Fruit fly (Drosophila melanogaster) whole organism, wandering third instar larva: ENCODE results near the gene Lectin-galC1.

Source experiments
- Abd-B ChIP-seq: fragments of >200 bp; optimal IDR thresholded peaks from 2 replicates; lab custom pipeline; 2017; ENCODE audit warnings: missing biosample characterization, missing genetic modification characterization
- CG32264 ChIP-seq: fragments of 200-800 bp; sonication (Bioruptor generic); optimal IDR thresholded peaks from 2 replicates; lab custom pipeline; 2016; ENCODE audit warnings: missing biosample characterization, missing genetic modification characterization
- CG9705 ChIP-seq: fragments of 200-800 bp; sonication (Bioruptor generic); optimal IDR thresholded peaks from 2 replicates; lab custom pipeline; 2018; ENCODE audit warnings: missing biosample characterization, mild to moderate bottlenecking, missing genetic modification characterization
- CrebA ChIP-seq: fragments of 200-800 bp; sonication (Bioruptor generic); optimal IDR thresholded peaks from 2 replicates; lab custom pipeline; 2016; ENCODE audit warnings: missing biosample characterization, mild to moderate bottlenecking, missing genetic modification characterization, borderline replicate concordance
- Dfd ChIP-seq: fragments of >200 bp; optimal IDR thresholded peaks from 2 replicates; lab custom pipeline; 2017; ENCODE audit warnings: missing biosample characterization, missing genetic modification characterization
- Dif ChIP-seq: fragments of 200-275, 200-300 bp; sonication (Bioruptor generic); optimal IDR thresholded peaks from 2 replicates; lab custom pipeline; 2018; ENCODE audit warnings: missing biosample characterization, missing genetic modification characterization; ENCODE audit not compliant: partially characterized antibody
- GATAd ChIP-seq: sonication (Bioruptor generic); optimal IDR thresholded peaks from 2 replicates; lab custom pipeline; 2016; ENCODE audit warnings: missing biosample characterization, missing genetic modification characterization
- HLH106 ChIP-seq: fragments of 200-800 bp; optimal IDR thresholded peaks from 3 replicates; lab custom pipeline; 2019; ENCODE audit warnings: missing biosample characterization, mild to moderate bottlenecking, missing genetic modification characterization, moderate library complexity
- Hnf4 ChIP-seq: fragments of 200-800 bp; sonication (Bioruptor generic); optimal IDR thresholded peaks from 2 replicates; lab custom pipeline; 2016; ENCODE audit warnings: missing biosample characterization, mild to moderate bottlenecking, missing genetic modification characterization
- Hr78 ChIP-seq: fragments of >200 bp; optimal IDR thresholded peaks from 2 replicates; lab custom pipeline; 2017; ENCODE audit warnings: missing biosample characterization, missing genetic modification characterization
- Hr83 ChIP-seq: fragments of 200-300 bp; sonication (Bioruptor generic); optimal IDR thresholded peaks from 2 replicates; lab custom pipeline; 2016; ENCODE audit warnings: missing biosample characterization, mild to moderate bottlenecking, missing genetic modification characterization, moderate library complexity; ENCODE audit not compliant: poor library complexity, severe bottlenecking
- Jra ChIP-seq: sonication (Bioruptor generic); optimal IDR thresholded peaks from 2 replicates; lab custom pipeline; 2016; ENCODE audit warnings: missing biosample characterization, missing genetic modification characterization
- Mio ChIP-seq: sonication (Bioruptor generic); optimal IDR thresholded peaks from 2 replicates; lab custom pipeline; 2016; ENCODE audit warnings: missing biosample characterization, missing genetic modification characterization
- Myc ChIP-seq: fragments of >200 bp; optimal IDR thresholded peaks from 2 replicates; lab custom pipeline; 2017
- N ChIP-seq: fragments of >200 bp; optimal IDR thresholded peaks from 2 replicates; lab custom pipeline; 2018; ENCODE audit warnings: missing biosample characterization, missing external identifiers, missing genetic modification characterization
- OdsH ChIP-seq: fragments of 200-800 bp; sonication (Bioruptor generic); optimal IDR thresholded peaks from 2 replicates; lab custom pipeline; 2016; ENCODE audit warnings: missing biosample characterization, mild to moderate bottlenecking, missing genetic modification characterization
- Rel ChIP-seq, 2 experiments: fragments of 200-800 bp; sonication (Bioruptor generic) in 1 of 2; optimal IDR thresholded peaks; 2 replicates in 1 of 2; 3 replicates in 1 of 2; lab custom pipeline; 2016 to 2019; ENCODE audit warnings: mild to moderate bottlenecking in 2 of 2, missing biosample characterization in 2 of 2, missing genetic modification characterization in 2 of 2, moderate library complexity in 1 of 2
- Sp1 ChIP-seq: fragments of 200-800 bp; sonication (Bioruptor generic); optimal IDR thresholded peaks from 3 replicates; lab custom pipeline; 2019; ENCODE audit warnings: missing biosample characterization, mild to moderate bottlenecking, missing genetic modification characterization, moderate library complexity
- Vsx2 ChIP-seq: fragments of 200-300, 225-300 bp; sonication (Bioruptor generic); optimal IDR thresholded peaks from 2 replicates; lab custom pipeline; 2018; ENCODE audit warnings: missing biosample characterization, missing genetic modification characterization; ENCODE audit not compliant: partially characterized antibody
- br ChIP-seq: fragments of 200-800 bp; sonication (Bioruptor generic); optimal IDR thresholded peaks from 2 replicates; lab custom pipeline; 2016; ENCODE audit warnings: missing biosample characterization, missing genetic modification characterization
- brk ChIP-seq: fragments of 200-800 bp; sonication (Bioruptor generic); optimal IDR thresholded peaks from 2 replicates; lab custom pipeline; 2016; ENCODE audit warnings: missing biosample characterization, mild to moderate bottlenecking, missing genetic modification characterization
- dl ChIP-seq, 2 experiments: fragments of 175-275, 200-275 bp in 1 of 2; fragments of 200-275 bp in 1 of 2; sonication (Bioruptor generic); optimal IDR thresholded peaks; lab custom pipeline; 2018; ENCODE audit warnings: mild to moderate bottlenecking in 2 of 2, missing biosample characterization in 2 of 2, missing genetic modification characterization in 2 of 2, moderate library complexity in 2 of 2; ENCODE audit not compliant: partially characterized antibody in 2 of 2, insufficient read depth in 1 of 2
- dmrt93B ChIP-seq: fragments of 200-800 bp; sonication (Bioruptor generic); optimal IDR thresholded peaks from 2 replicates; lab custom pipeline; 2018; ENCODE audit warnings: missing biosample characterization, mild to moderate bottlenecking, missing genetic modification characterization
- dsf ChIP-seq: sonication (Bioruptor generic); optimal IDR thresholded peaks from 2 replicates; lab custom pipeline; 2016; ENCODE audit warnings: missing biosample characterization, missing genetic modification characterization, borderline replicate concordance
- ey ChIP-seq: fragments of 200-800 bp; sonication (Bioruptor generic); optimal IDR thresholded peaks from 2 replicates; lab custom pipeline; 2016; ENCODE audit warnings: missing biosample characterization, missing genetic modification characterization
- foxo ChIP-seq, 2 experiments: fragments of 200-800 bp; sonication (Bioruptor generic); optimal IDR thresholded peaks; 2 replicates in 1 of 2; 3 replicates in 1 of 2; lab custom pipeline; 2016 to 2017; ENCODE audit warnings: missing biosample characterization in 2 of 2, missing genetic modification characterization in 2 of 2
- fru ChIP-seq: fragments of 200-800 bp; sonication (Bioruptor generic); optimal IDR thresholded peaks from 3 replicates; lab custom pipeline; 2016; ENCODE audit warnings: missing biosample characterization, mild to moderate bottlenecking, missing genetic modification characterization
- h ChIP-seq: fragments of 200-800 bp; sonication (Bioruptor generic); optimal IDR thresholded peaks from 3 replicates; lab custom pipeline; 2016; ENCODE audit warnings: missing biosample characterization, mild to moderate bottlenecking, missing genetic modification characterization
- jim ChIP-seq: fragments of 175-275, 200-325 bp; sonication (Bioruptor generic); optimal IDR thresholded peaks from 2 replicates; lab custom pipeline; 2016; ENCODE audit warnings: missing biosample characterization, mild to moderate bottlenecking, missing genetic modification characterization
- lola ChIP-seq: fragments of >200 bp; optimal IDR thresholded peaks from 2 replicates; lab custom pipeline; 2017; ENCODE audit warnings: missing biosample characterization, missing genetic modification characterization
- pan ChIP-seq: fragments of >200 bp; optimal IDR thresholded peaks from 2 replicates; lab custom pipeline; 2017
- psq ChIP-seq: fragments of 200-800 bp; sonication (Bioruptor generic); optimal IDR thresholded peaks from 3 replicates; lab custom pipeline; 2017; ENCODE audit warnings: missing biosample characterization, mild to moderate bottlenecking, missing genetic modification characterization, moderate library complexity
- rgr ChIP-seq: fragments of 200-800 bp; sonication (Bioruptor generic); optimal IDR thresholded peaks from 3 replicates; lab custom pipeline; 2016; ENCODE audit warnings: missing biosample characterization, mild to moderate bottlenecking, missing genetic modification characterization
- sage ChIP-seq: fragments of 200-800 bp; sonication (Bioruptor generic); optimal IDR thresholded peaks from 2 replicates; lab custom pipeline; 2016; ENCODE audit warnings: missing biosample characterization, mild to moderate bottlenecking, missing genetic modification characterization
- sv ChIP-seq: fragments of 200-800 bp; sonication (Bioruptor generic); optimal IDR thresholded peaks from 3 replicates; lab custom pipeline; 2016; ENCODE audit warnings: missing biosample characterization, missing genetic modification characterization
- tai ChIP-seq: sonication (Bioruptor generic); optimal IDR thresholded peaks from 2 replicates; lab custom pipeline; 2016; ENCODE audit warnings: missing biosample characterization, missing genetic modification characterization
- usp ChIP-seq: fragments of >200 bp; optimal IDR thresholded peaks from 2 replicates; lab custom pipeline; 2017; ENCODE audit warnings: missing biosample characterization, missing genetic modification characterization
- woc ChIP-seq: sonication (Bioruptor generic); optimal IDR thresholded peaks from 2 replicates; lab custom pipeline; 2016; ENCODE audit warnings: missing biosample characterization, mild to moderate bottlenecking, missing genetic modification characterization

Lectin-galC1 gene

DNA sequence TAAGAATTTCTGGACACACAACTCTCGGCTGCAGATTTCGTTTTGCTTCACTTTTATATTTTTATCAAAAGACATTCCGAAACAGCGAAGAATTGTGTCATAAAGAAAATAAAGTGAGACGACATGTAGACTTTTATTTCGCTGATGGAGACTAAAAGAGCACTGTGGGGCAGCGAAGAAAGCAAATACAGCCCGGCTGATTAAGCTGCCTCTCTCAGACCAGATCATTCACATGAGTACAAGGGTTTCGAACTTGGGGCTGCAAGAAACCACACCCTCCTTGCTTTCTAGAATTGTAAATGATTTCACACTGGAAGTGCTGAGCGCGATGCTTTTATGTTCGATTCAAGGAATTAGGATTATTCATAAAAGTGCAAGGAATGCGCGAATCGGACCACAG is 7.9 kb downstream of the Lectin-galC1 start:
- TF ChIP-seq HLH106 (no peak), dmrt93B (no peak), Hr83 (GFP tag; lab: Kevin White, UChicago) (peak; percentile 28), tai (GFP tag; lab: Kevin White, UChicago) (no peak), Jra (no peak), Abd-B (no peak), brk (GFP tag; lab: Kevin White, UChicago) (no peak), pan (lab: Kevin White, UChicago) (no peak), h (GFP tag; lab: Kevin White, UChicago) (peak; percentile 5), psq (GFP tag; lab: Kevin White, UChicago) (no peak), dl (GFP tag; optimal IDR thresholded peaks at IDR 0.05; lab: Kevin White, UChicago; ENCODE audit: insufficient read depth in 1 of 2, partially characterized antibody in 2 of 2) (no peak), sage (no peak)
- TF ChIP-seq, all 38 proteins: peak for 2

DNA sequence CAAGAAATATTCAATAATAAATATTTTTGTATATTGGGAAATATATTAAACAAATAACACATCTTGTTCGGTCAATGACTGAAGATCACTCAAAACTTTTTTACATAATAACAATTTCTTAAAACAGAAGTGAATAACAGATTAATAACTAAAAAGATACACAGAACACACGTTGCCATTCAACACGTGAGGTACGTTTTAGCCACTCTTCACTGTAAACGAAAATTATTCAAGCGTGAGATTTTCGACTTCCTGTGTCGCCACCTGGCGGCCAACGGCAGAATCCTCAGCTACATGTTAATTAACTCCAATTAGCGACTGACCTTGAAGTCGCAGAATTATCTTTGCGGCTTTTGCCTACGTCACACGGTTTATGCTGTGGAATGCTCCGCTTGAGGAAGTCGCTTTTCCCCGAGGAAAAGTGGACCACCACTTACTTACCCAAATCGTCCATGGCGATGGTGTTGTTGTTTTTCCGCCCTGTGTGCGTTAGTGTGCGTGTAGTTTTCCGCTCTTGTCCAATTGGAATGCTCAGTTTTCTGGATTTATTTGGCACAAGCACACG is 8.6 kb downstream of the Lectin-galC1 start:
- TF ChIP-seq usp (no peak), br (GFP tag; lab: Kevin White, UChicago) (peak; percentile 29), dsf (GFP tag; lab: Kevin White, UChicago) (no peak), dmrt93B (peak; percentile 21), sage (peak; percentile 59), psq (GFP tag; lab: Kevin White, UChicago) (peak; percentile 53), Hr83 (GFP tag; lab: Kevin White, UChicago) (no peak), ey (GFP tag; lab: Kevin White, UChicago) (peak; percentile 46), CG9705 (no peak), CrebA (GFP tag; lab: Kevin White, UChicago) (no peak), GATAd (GFP tag; lab: Kevin White, UChicago) (no peak), Vsx2 (GFP tag; lab: Kevin White, UChicago) (peak; percentile 81), Jra (no peak), Sp1 (GFP tag; lab: Kevin White, UChicago) (peak; percentile 40), woc (GFP tag; lab: Kevin White, UChicago) (peak; percentile 30), Rel (GFP tag; optimal IDR thresholded peaks at IDR 0.05; lab: Kevin White, UChicago) (no peak), Rel (tag; optimal IDR thresholded peaks at IDR 0.05; lab: Kevin White, UChicago) (no peak), fru (GFP tag; lab: Kevin White, UChicago) (peak; percentile 65), Dfd (GFP tag; lab: Kevin White, UChicago) (no peak), HLH106 (peak; percentile 69), sv (GFP tag; lab: Kevin White, UChicago) (peak; percentile 94), h (GFP tag; lab: Kevin White, UChicago) (peak; percentile 44), pan (lab: Kevin White, UChicago) (no peak), Hnf4 (no peak), dl (GFP tag; optimal IDR thresholded peaks at IDR 0.05; lab: Kevin White, UChicago; ENCODE audit: insufficient read depth in 1 of 2, partially characterized antibody in 2 of 2) (no peak), Mio (GFP tag; lab: Kevin White, UChicago) (no peak), brk (GFP tag; lab: Kevin White, UChicago) (peak; percentile 70), lola (GFP tag; lab: Kevin White, UChicago) (no peak), jim (no peak), CG32264 (GFP tag; lab: Kevin White, UChicago) (peak; percentile 6), Dif (GFP tag; lab: Kevin White, UChicago) (no peak), foxo (GFP tag; optimal IDR thresholded peaks at IDR 0.05; lab: Kevin White, UChicago) (peak in 1 of 2 experiments; percentile 73), Abd-B (no peak), Myc (lab: Kevin White, UChicago) (no peak), rgr (GFP tag; lab: Kevin White, UChicago) (peak; percentile 68), Hr78 (GFP tag; lab: Kevin White, UChicago) (no peak), OdsH (GFP tag; lab: Kevin White, UChicago) (peak; percentile 58), N (GFP tag; lab: Kevin White, UChicago) (no peak), tai (GFP tag; lab: Kevin White, UChicago) (no peak)
